Worm (Caenorhabditis elegans): ENCODE results near the gene R74.7.
A peak's percentile ranks its signal among the peaks of the same experiment; 100 is the strongest.

Gene R74.7

ce11 chrIII:4176109-4176596, 28.1 kb upstream of the R74.7 start, which contains the start of the genes hrde-1 and C16C10.13 (continued):
- TF ChIP-seq F55B11.4 (tag; optimal IDR thresholded peaks at IDR 0.05; ENCODE audit: borderline replicate concordance, insufficient read depth) (no peak), lsy-27 (tag; optimal IDR thresholded peaks at IDR 0.05; ENCODE audit: borderline replicate concordance, insufficient read depth) (peak; percentile 21), sea-2 (GFP tag; IDR thresholded peaks at IDR 0.05) (no peak), tbp1 (GFP tag; optimal IDR thresholded peaks at IDR 0.05) (peak; percentile 49), F49E8.2 (tag; optimal IDR thresholded peaks at IDR 0.05; ENCODE audit: insufficient read depth) (peak; percentile 93), snpc-1.3 (tag; optimal IDR thresholded peaks at IDR 0.05; ENCODE audit: insufficient read depth) (peak; percentile 82), hlh-12 (tag; optimal IDR thresholded peaks at IDR 0.05) (no peak), lin-40 (tag; optimal IDR thresholded peaks at IDR 0.05) (no peak), him-1 (tag; optimal IDR thresholded peaks at IDR 0.05) (peak; percentile 51), dpl-1 (GFP tag; optimal IDR thresholded peaks at IDR 0.05) (peak; percentile 80), madf-3 (GFP tag; IDR thresholded peaks at IDR 0.05) (peak; percentile 87), B0261.1 (tag; optimal IDR thresholded peaks at IDR 0.05) (no peak), madf-8 (GFP tag; conservative IDR thresholded peaks at IDR 0.05) (peak; percentile 98), madf-6 (GFP tag; IDR thresholded peaks at IDR 0.05) (peak; percentile 98), tlf-1 (GFP tag; optimal IDR thresholded peaks at IDR 0.05) (peak; percentile 79), snpc-3.4 (tag; optimal IDR thresholded peaks at IDR 0.05) (peak; percentile 91), mel-28 (tag; optimal IDR thresholded peaks at IDR 0.05; ENCODE audit: borderline replicate concordance) (no peak), atf-7 (tag; optimal IDR thresholded peaks at IDR 0.05) (no peak), ceh-91 (GFP tag; IDR thresholded peaks at IDR 0.05) (peak; percentile 95), athp-1 (tag; optimal IDR thresholded peaks at IDR 0.05) (peak; percentile 70), somi-1 (GFP tag; optimal IDR thresholded peaks at IDR 0.05) (no peak), lin-54 (GFP tag; optimal IDR thresholded peaks at IDR 0.05) (peak; percentile 88), pbrm-1 (GFP tag; IDR thresholded peaks at IDR 0.05) (peak; percentile 70), sdz-38 (tag; optimal IDR thresholded peaks at IDR 0.05) (no peak), hrde-1 (tag; optimal IDR thresholded peaks at IDR 0.05; ENCODE audit: borderline replicate concordance) (peak; percentile 98), C17E4.6 (GFP tag; IDR thresholded peaks at IDR 0.05) (peak; percentile 66; the same call in 1 of the 2 replicates), chd-7 (tag; optimal IDR thresholded peaks at IDR 0.05) (no peak), unc-130 (GFP tag; optimal IDR thresholded peaks at IDR 0.05) (peak; percentile 93), F23B12.7 (tag; optimal IDR thresholded peaks at IDR 0.05; ENCODE audit: insufficient read depth) (peak; percentile 14), B0035.1 (tag; optimal IDR thresholded peaks at IDR 0.05) (no peak), ceh-79 (tag; optimal IDR thresholded peaks at IDR 0.05) (no peak), hmg-1.2 (GFP tag; IDR thresholded peaks at IDR 0.05) (peak; percentile 23; the same call in 1 of the 2 replicates), rpc-1 (optimal IDR thresholded peaks at IDR 0.05) (peak; percentile 21), rpc-1 (tag; optimal IDR thresholded peaks at IDR 0.05) (no peak), hsf-1 (GFP tag; IDR thresholded peaks at IDR 0.05) (peak; percentile 99), F52B5.7 (tag; optimal IDR thresholded peaks at IDR 0.05) (no peak), attf-6 (GFP tag; IDR thresholded peaks at IDR 0.05) (0 out of 2 replicates have a peak, but pooled peaks have one; percentile 17), snpc-4 (GFP tag; optimal IDR thresholded peaks at IDR 0.05) (no peak), snpc-4 (tag; optimal IDR thresholded peaks at IDR 0.05) (peak in 1 of 4 experiments; percentile 56), Y79H2A.3 (GFP tag; conservative IDR thresholded peaks at IDR 0.05) (no peak), attf-5 (GFP tag; optimal IDR thresholded peaks at IDR 0.05) (no peak), egl-44 (GFP tag; IDR thresholded peaks at IDR 0.05) (no peak), ztf-3 (GFP tag; optimal IDR thresholded peaks at IDR 0.05) (no peak), nfya-2 (GFP tag; IDR thresholded peaks at IDR 0.05) (no peak)

Measured in whole organism, young adult.